Fruit fly (Drosophila melanogaster) whole organism, embryonic: ENCODE data around the gene CG31381.

Experiments
- Atf6 ChIP-seq: fragments of 200-800 bp; sonication (Bioruptor generic); IDR thresholded peaks from 2 replicates; pipeline ENCODE4 v1.3.6; 2022; ENCODE audit warnings: missing biosample characterization, missing genetic modification characterization
- CG10267 ChIP-seq: fragments of 200-800 bp; sonication (Bioruptor generic); optimal IDR thresholded peaks from 2 replicates; lab custom pipeline; 2018; ENCODE audit warnings: missing biosample characterization, mild to moderate bottlenecking, missing genetic modification characterization, moderate library complexity
- CG10543 ChIP-seq: fragments of 200-800 bp; sonication (Bioruptor generic); optimal IDR thresholded peaks from 3 replicates; lab custom pipeline; 2017; ENCODE audit warnings: missing biosample characterization, mild to moderate bottlenecking, missing genetic modification characterization, moderate library complexity
- CG11247 ChIP-seq: fragments of 200-800 bp; sonication (Bioruptor generic); IDR thresholded peaks from 2 replicates; pipeline ENCODE4 v1.3.6; 2022; ENCODE audit warnings: missing biosample characterization, missing genetic modification characterization
- CG11560 ChIP-seq: fragments of 200-800 bp; sonication (Bioruptor generic); IDR thresholded peaks from 3 replicates; pipeline ENCODE4 v1.3.6; 2022; ENCODE audit warnings: missing biosample characterization, missing genetic modification characterization
- CG12219 ChIP-seq: fragments of 200-800 bp; sonication (Bioruptor generic); optimal IDR thresholded peaks from 3 replicates; lab custom pipeline; 2018; ENCODE audit warnings: missing biosample characterization, mild to moderate bottlenecking, missing genetic modification characterization
- CG13296 ChIP-seq: fragments of 200-800 bp; sonication (Bioruptor generic); optimal IDR thresholded peaks from 3 replicates; lab custom pipeline; 2018; ENCODE audit warnings: missing biosample characterization, mild to moderate bottlenecking, missing genetic modification characterization
- CG15696 ChIP-seq: fragments of 200-800 bp; sonication (Bioruptor generic); optimal IDR thresholded peaks from 2 replicates; lab custom pipeline; 2019; ENCODE audit warnings: missing biosample characterization, mild to moderate bottlenecking, missing genetic modification characterization, moderate library complexity
- CG17568 ChIP-seq: fragments of 200-800 bp; sonication (Bioruptor generic); optimal IDR thresholded peaks from 2 replicates; lab custom pipeline; 2018; ENCODE audit warnings: missing biosample characterization, mild to moderate bottlenecking, missing genetic modification characterization, moderate library complexity
- CG17612 ChIP-seq: fragments of 200-800 bp; sonication (Bioruptor generic); IDR thresholded peaks from 2 replicates; pipeline ENCODE4 v1.3.6; 2022; ENCODE audit warnings: missing biosample characterization, missing genetic modification characterization
- CG18262 ChIP-seq: fragments of 200-800 bp; optimal IDR thresholded peaks from 3 replicates; lab custom pipeline; 2019; ENCODE audit warnings: missing biosample characterization, mild to moderate bottlenecking, missing genetic modification characterization, moderate library complexity
- CG31224 ChIP-seq: fragments of 200-800 bp; sonication (Bioruptor generic); IDR thresholded peaks from 2 replicates; pipeline ENCODE4 v1.3.6; 2022; ENCODE audit warnings: missing biosample characterization, missing genetic modification characterization
- CG32772 ChIP-seq: fragments of 200-800 bp; sonication (Bioruptor generic); IDR thresholded peaks from 2 replicates; pipeline ENCODE4 v1.3.6; 2022; ENCODE audit warnings: missing biosample characterization, missing genetic modification characterization
- CG33557 ChIP-seq: fragments of 200-800 bp; sonication (Bioruptor generic); optimal IDR thresholded peaks from 2 replicates; lab custom pipeline; 2019; ENCODE audit warnings: missing biosample characterization, mild to moderate bottlenecking, missing genetic modification characterization, moderate library complexity
- CG34224 ChIP-seq: fragments of 200-800 bp; sonication (Bioruptor generic); IDR thresholded peaks from 3 replicates; pipeline ENCODE4 v1.3.6; 2022; ENCODE audit warnings: missing biosample characterization, missing genetic modification characterization; ENCODE audit not compliant: partially characterized antibody
- CG4707 ChIP-seq: fragments of 200-800 bp; sonication (Bioruptor generic); optimal IDR thresholded peaks from 2 replicates; lab custom pipeline; 2018; ENCODE audit warnings: missing biosample characterization, mild to moderate bottlenecking, missing genetic modification characterization, moderate library complexity
- CG7556 ChIP-seq: fragments of 200-800 bp; sonication (Bioruptor generic); optimal IDR thresholded peaks from 2 replicates; lab custom pipeline; 2017; ENCODE audit warnings: missing biosample characterization, mild to moderate bottlenecking, missing genetic modification characterization
- CG7839 ChIP-seq: fragments of 200-800 bp; sonication (Bioruptor generic); optimal IDR thresholded peaks from 3 replicates; lab custom pipeline; 2018; ENCODE audit warnings: missing biosample characterization, mild to moderate bottlenecking, missing genetic modification characterization, moderate library complexity
- CG8765 ChIP-seq: fragments of 200-800 bp; sonication (Bioruptor generic); IDR thresholded peaks from 2 replicates; pipeline ENCODE4 v1.3.6; 2022; ENCODE audit warnings: missing biosample characterization, missing genetic modification characterization
- CG9797 ChIP-seq: fragments of 200-800 bp; sonication (Bioruptor generic); optimal IDR thresholded peaks from 3 replicates; lab custom pipeline; 2018; ENCODE audit warnings: missing biosample characterization, mild to moderate bottlenecking, missing genetic modification characterization
- Eip74EF ChIP-seq, 2 experiments: fragments of 200-800 bp in 1 of 2; fragments of >200 bp in 1 of 2; sonication (Bioruptor generic) in 1 of 2; optimal IDR thresholded peaks; 2 replicates each; lab custom pipeline; 2017 to 2019; ENCODE audit warnings: missing biosample characterization in 2 of 2, missing genetic modification characterization in 2 of 2, mild to moderate bottlenecking in 1 of 2, moderate library complexity in 1 of 2
- Hey ChIP-seq: fragments of 200-800 bp; sonication (Bioruptor generic); optimal IDR thresholded peaks from 3 replicates; lab custom pipeline; 2018; ENCODE audit warnings: missing biosample characterization, mild to moderate bottlenecking, missing genetic modification characterization
- Hmr ChIP-seq: fragments of 200-800 bp; sonication (Bioruptor generic); optimal IDR thresholded peaks from 3 replicates; lab custom pipeline; 2017; ENCODE audit warnings: mild to moderate bottlenecking, missing biosample characterization, missing genetic modification reagents, missing genetic modification characterization
- Neu2 ChIP-seq: fragments of 200-800 bp; sonication (Bioruptor generic); optimal IDR thresholded peaks from 3 replicates; lab custom pipeline; 2016; ENCODE audit warnings: missing biosample characterization, missing genetic modification characterization, borderline replicate concordance
- Ptx1 ChIP-seq: fragments of 200-800 bp; sonication (Bioruptor generic); IDR thresholded peaks from 2 replicates; pipeline ENCODE4 v1.3.6; 2022; ENCODE audit warnings: missing biosample characterization, missing genetic modification characterization
- Sox100B ChIP-seq: fragments of 200-800 bp; sonication (Bioruptor generic); optimal IDR thresholded peaks from 3 replicates; lab custom pipeline; 2018; ENCODE audit warnings: missing biosample characterization, mild to moderate bottlenecking, missing genetic modification characterization
- Sox102F ChIP-seq: fragments of 200-800 bp; sonication (Bioruptor generic); optimal IDR thresholded peaks from 2 replicates; lab custom pipeline; 2018; ENCODE audit warnings: missing biosample characterization, mild to moderate bottlenecking, missing genetic modification characterization, moderate library complexity
- Spps ChIP-seq: fragments of 200-800 bp; sonication (Bioruptor generic); optimal IDR thresholded peaks from 2 replicates; lab custom pipeline; 2018; ENCODE audit warnings: missing biosample characterization, mild to moderate bottlenecking, missing genetic modification characterization
- YL-1 ChIP-seq: fragments of 200-800 bp; sonication (Bioruptor generic); optimal IDR thresholded peaks from 3 replicates; lab custom pipeline; 2017; ENCODE audit warnings: missing biosample characterization, mild to moderate bottlenecking, missing genetic modification characterization
- ash1 ChIP-seq: fragments of 200-800 bp; sonication (Bioruptor generic); optimal IDR thresholded peaks from 2 replicates; lab custom pipeline; 2018; ENCODE audit warnings: missing biosample characterization, mild to moderate bottlenecking, missing genetic modification characterization
- bbx ChIP-seq: fragments of 200-800 bp; sonication (Bioruptor generic); IDR thresholded peaks from 2 replicates; pipeline ENCODE4 v1.3.6; 2022; ENCODE audit warnings: missing biosample characterization, missing genetic modification characterization; ENCODE audit not compliant: partially characterized antibody
- br ChIP-seq: fragments of >200 bp; optimal IDR thresholded peaks from 2 replicates; lab custom pipeline; 2017
- caup ChIP-seq: fragments of 200-800 bp; sonication (Bioruptor generic); optimal IDR thresholded peaks from 3 replicates; lab custom pipeline; 2017; ENCODE audit warnings: missing biosample characterization, mild to moderate bottlenecking, missing genetic modification characterization, moderate library complexity; ENCODE audit not compliant: severe bottlenecking
- chn ChIP-seq: fragments of 200-800 bp; sonication (Bioruptor generic); optimal IDR thresholded peaks from 2 replicates; lab custom pipeline; 2016; ENCODE audit warnings: missing biosample characterization, missing genetic modification characterization
- gem ChIP-seq: fragments of 200-800 bp; sonication (Bioruptor generic); optimal IDR thresholded peaks from 2 replicates; lab custom pipeline; 2019; ENCODE audit warnings: missing biosample characterization, mild to moderate bottlenecking, missing genetic modification characterization, moderate library complexity
- gfzf ChIP-seq: fragments of 200-800 bp; sonication (Bioruptor generic); optimal IDR thresholded peaks from 2 replicates; lab custom pipeline; 2016; ENCODE audit warnings: missing biosample characterization, mild to moderate bottlenecking, missing genetic modification characterization, moderate library complexity
- gt ChIP-seq: fragments of 200-800 bp; sonication (Bioruptor generic); IDR thresholded peaks from 2 replicates; pipeline ENCODE4 v1.3.6; 2022; ENCODE audit warnings: missing biosample characterization, missing genetic modification characterization
- her ChIP-seq: fragments of 200-800 bp; sonication (Bioruptor generic); optimal IDR thresholded peaks from 2 replicates; lab custom pipeline; 2016; ENCODE audit warnings: missing biosample characterization, missing genetic modification characterization
- lbe ChIP-seq: fragments of 200-800 bp; sonication (Bioruptor generic); optimal IDR thresholded peaks from 2 replicates; lab custom pipeline; 2016; ENCODE audit warnings: missing biosample characterization, mild to moderate bottlenecking, missing genetic modification characterization
- nerfin-1 ChIP-seq: fragments of 200-800 bp; sonication (Bioruptor generic); optimal IDR thresholded peaks from 3 replicates; lab custom pipeline; 2019; ENCODE audit warnings: missing biosample characterization, mild to moderate bottlenecking, missing genetic modification characterization, moderate library complexity
- pros ChIP-seq: fragments of 200-800 bp; sonication (Bioruptor generic); optimal IDR thresholded peaks from 3 replicates; lab custom pipeline; 2019; ENCODE audit warnings: missing biosample characterization, mild to moderate bottlenecking, missing genetic modification characterization, moderate library complexity
- psq ChIP-seq: fragments of 200-800 bp; sonication (Bioruptor generic); optimal IDR thresholded peaks from 2 replicates; lab custom pipeline; 2017; ENCODE audit warnings: missing biosample characterization, missing genetic modification characterization
- sens-2 ChIP-seq: fragments of 200-800 bp; sonication (Bioruptor generic); IDR thresholded peaks from 2 replicates; pipeline ENCODE4 v1.3.6; 2022; ENCODE audit warnings: missing biosample characterization, missing genetic modification characterization
- sim ChIP-seq: fragments of 200-800 bp; sonication (Bioruptor generic); IDR thresholded peaks from 2 replicates; pipeline ENCODE4 v1.3.6; 2022; ENCODE audit warnings: missing biosample characterization, missing genetic modification characterization
- sisA ChIP-seq: fragments of 200-800 bp; sonication (Bioruptor generic); IDR thresholded peaks from 2 replicates; pipeline ENCODE4 v1.3.6; 2022; ENCODE audit warnings: missing biosample characterization, missing genetic modification characterization
- sug ChIP-seq: fragments of 200-800 bp; optimal IDR thresholded peaks from 2 replicates; lab custom pipeline; 2019; ENCODE audit warnings: missing biosample characterization, mild to moderate bottlenecking, missing genetic modification characterization, moderate library complexity
- tgo ChIP-seq: fragments of 200-800 bp; sonication (Bioruptor generic); IDR thresholded peaks from 3 replicates; pipeline ENCODE4 v1.3.6; 2022; ENCODE audit warnings: missing biosample characterization, missing genetic modification characterization
- tll ChIP-seq, 2 experiments: fragments of 200-800 bp in 1 of 2; fragments of >200 bp in 1 of 2; sonication (Bioruptor generic) in 1 of 2; optimal IDR thresholded peaks; 2 replicates each; lab custom pipeline; 2017 to 2019; ENCODE audit warnings: missing biosample characterization in 2 of 2, missing genetic modification characterization in 2 of 2, mild to moderate bottlenecking in 1 of 2, moderate library complexity in 1 of 2
- ttk ChIP-seq: fragments of 200-800 bp; sonication (Bioruptor generic); IDR thresholded peaks from 2 replicates; pipeline ENCODE4 v2.1.2; 2022; ENCODE audit warnings: missing biosample characterization, missing genetic modification characterization
- twi ChIP-seq: fragments of 200-800 bp; optimal IDR thresholded peaks from 2 replicates; lab custom pipeline; 2019; ENCODE audit warnings: missing biosample characterization, mild to moderate bottlenecking, missing genetic modification characterization, moderate library complexity
- tx ChIP-seq: fragments of 200-800 bp; sonication (Bioruptor generic); optimal IDR thresholded peaks from 2 replicates; lab custom pipeline; 2016; ENCODE audit warnings: missing biosample characterization, missing genetic modification characterization

Gene CG31381

DNA sequence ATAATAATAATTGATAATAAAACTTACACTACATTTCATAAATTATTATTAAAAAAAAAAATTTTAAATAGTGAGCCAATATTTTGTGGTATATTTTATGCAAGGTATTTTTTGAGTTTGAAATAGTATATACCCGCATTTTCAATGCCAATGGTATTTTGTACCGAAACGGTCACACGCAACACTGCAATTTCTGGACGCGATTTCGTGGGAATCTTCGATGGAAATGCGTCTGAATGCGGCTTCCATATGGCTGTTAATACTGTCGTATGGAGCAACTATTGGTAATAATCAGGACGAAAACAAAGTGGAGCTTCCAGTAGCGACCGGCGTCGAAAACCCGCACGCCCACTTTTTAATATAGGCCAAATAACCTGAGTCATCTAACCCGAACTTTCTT is 25.4 kb upstream of the CG31381 start, which contains the start of gene Nct (continued):
- no peak for TF ChIP-seq ttk (GFP tag; lab: Robert Waterston, UW)
- no peak for TF ChIP-seq twi (tag; lab: Kevin White, UChicago)
- peak; percentile 17 for TF ChIP-seq CG10267 (tag; lab: Kevin White, UChicago)
- no peak for TF ChIP-seq Neu2
- no peak for TF ChIP-seq Spps (tag; lab: Kevin White, UChicago)
- no peak for TF ChIP-seq CG10543
- TF ChIP-seq caup (GFP tag; lab: Kevin White, UChicago) = no peak
- TF ChIP-seq nerfin-1 (tag; lab: Kevin White, UChicago) = no peak
- peak; percentile 75 for TF ChIP-seq gfzf
- TF ChIP-seq CG11560 (tag; lab: Robert Waterston, UW) = no peak
- no peak for TF ChIP-seq gem (tag; lab: Kevin White, UChicago)
- no peak for TF ChIP-seq sens-2 (GFP tag; lab: Robert Waterston, UW)
- TF ChIP-seq Ptx1 = no peak
- TF ChIP-seq YL-1 (GFP tag; lab: Kevin White, UChicago) = peak; percentile 43
- no peak for TF ChIP-seq br (lab: Kevin White, UChicago)
- TF ChIP-seq psq (GFP tag; lab: Kevin White, UChicago) = no peak
- no peak for TF ChIP-seq CG13296
- no peak for TF ChIP-seq Eip74EF (GFP tag; optimal IDR thresholded peaks at IDR 0.05; lab: Kevin White, UChicago)
- TF ChIP-seq tx = no peak
- TF ChIP-seq Sox100B = no peak
- TF ChIP-seq CG31224 (GFP tag; lab: Robert Waterston, UW) = no peak
- TF ChIP-seq sim (GFP tag; lab: Robert Waterston, UW) = no peak
- TF ChIP-seq her (GFP tag; lab: Kevin White, UChicago) = no peak
- TF ChIP-seq Hmr (GFP tag; lab: Kevin White, UChicago) = no peak
- TF ChIP-seq lbe (GFP tag; lab: Kevin White, UChicago) = no peak
- TF ChIP-seq Sox102F (GFP tag; lab: Kevin White, UChicago) = no peak
- TF ChIP-seq CG4707 (GFP tag; lab: Kevin White, UChicago) = no peak
- TF ChIP-seq Atf6 (GFP tag; lab: Robert Waterston, UW) = no peak
- no peak for TF ChIP-seq CG7839 (tag; lab: Kevin White, UChicago)
- TF ChIP-seq CG17612 (GFP tag; lab: Robert Waterston, UW) = no peak
- TF ChIP-seq CG34224 (GFP tag; lab: Robert Waterston, UW) = no peak
- no peak for TF ChIP-seq tgo (GFP tag; lab: Robert Waterston, UW)
- TF ChIP-seq sug = no peak
- TF ChIP-seq ash1 = no peak
- no peak for TF ChIP-seq pros
- TF ChIP-seq tll (GFP tag; optimal IDR thresholded peaks at IDR 0.05; lab: Kevin White, UChicago) = no peak
- TF ChIP-seq CG33557 (GFP tag; lab: Kevin White, UChicago) = no peak
- peak; percentile 72 for TF ChIP-seq CG9797 (GFP tag; lab: Kevin White, UChicago)
- TF ChIP-seq bbx (GFP tag; lab: Robert Waterston, UW) = 0 out of 2 replicates have a peak, but pooled peaks have one; percentile 11
- no peak for TF ChIP-seq sisA (GFP tag; lab: Robert Waterston, UW)
- no peak for TF ChIP-seq CG18262
- TF ChIP-seq CG17568 (GFP tag; lab: Kevin White, UChicago) = no peak
- no peak for TF ChIP-seq CG8765 (GFP tag; lab: Robert Waterston, UW)
- TF ChIP-seq CG11247 (GFP tag; lab: Robert Waterston, UW) = no peak
- TF ChIP-seq CG7556 = no peak
- TF ChIP-seq gt (GFP tag; lab: Robert Waterston, UW) = no peak
- TF ChIP-seq Hey (tag; lab: Kevin White, UChicago) = no peak
- TF ChIP-seq CG12219 (GFP tag; lab: Kevin White, UChicago) = no peak
- TF ChIP-seq CG32772 (GFP tag; lab: Robert Waterston, UW) = no peak
- TF ChIP-seq CG15696 (tag; lab: Kevin White, UChicago) = no peak
- no peak for TF ChIP-seq chn (GFP tag; lab: Kevin White, UChicago)
